Worm (Caenorhabditis elegans) whole organism, L1 larva: ENCODE data around the gene Y37D8A.16.

Source experiments
- Y116A8C.19 ChIP-seq: sonication (generic microtip); optimal IDR thresholded peaks from 2 replicates; lab custom pipeline; 2016; ENCODE audit warnings: missing compliant biosample characterization, missing genetic modification characterization, borderline replicate concordance
- aha-1 ChIP-seq: fragments of 150-350 bp; optimal IDR thresholded peaks from 2 replicates; lab custom pipeline; 2014; ENCODE audit warnings: missing biosample characterization, missing genetic modification characterization
- aly-2 ChIP-seq: fragments of 150-350 bp; optimal IDR thresholded peaks from 2 replicates; lab custom pipeline; 2014; ENCODE audit warnings: missing biosample characterization, missing genetic modification characterization
- blmp-1 ChIP-seq: fragments of 150-350 bp; optimal IDR thresholded peaks from 2 replicates; lab custom pipeline; 2014; ENCODE audit warnings: missing biosample characterization, missing genetic modification characterization
- ceh-8 ChIP-seq: fragments of 200-800 bp; sonication (Bioruptor generic); optimal IDR thresholded peaks from 2 replicates; lab custom pipeline; 2018; ENCODE audit warnings: mild to moderate bottlenecking, missing genetic modification characterization, moderate library complexity, missing compliant biosample characterization
- ceh-90 ChIP-seq: sonication (generic microtip); optimal IDR thresholded peaks from 2 replicates; lab custom pipeline; 2016; ENCODE audit warnings: missing genetic modification characterization, missing compliant biosample characterization
- efl-1 ChIP-seq, 4 experiments: fragments of 150-350 bp; optimal IDR thresholded peaks in 3 of 4; peaks in 1 of 4; 1 replicate in 1 of 4; 2 replicates in 3 of 4; lab custom pipeline; 2014; ENCODE audit warnings: missing biosample characterization in 2 of 4, missing genetic modification characterization in 2 of 4, missing genetic modification reagents in 2 of 4
- efl-3 ChIP-seq: fragments of 200-800 bp; sonication (Bioruptor generic); optimal IDR thresholded peaks from 2 replicates; lab custom pipeline; 2018; ENCODE audit warnings: mild to moderate bottlenecking, missing genetic modification characterization, missing compliant biosample characterization
- egl-27 ChIP-seq, 2 experiments: fragments of 150-350 bp in 1 of 2; sonication (generic microtip); optimal IDR thresholded peaks; 3 replicates each; lab custom pipeline; 2017 to 2018; ENCODE audit warnings: missing biosample characterization in 2 of 2, missing genetic modification characterization in 2 of 2, missing genetic modification reagents in 2 of 2
- elt-2 ChIP-seq: sonication (generic microtip); optimal IDR thresholded peaks from 2 replicates; lab custom pipeline; 2016; ENCODE audit warnings: missing genetic modification characterization, mild to moderate bottlenecking, inconsistent platforms, missing compliant biosample characterization, missing genetic modification reagents
- elt-3 ChIP-seq, 6 experiments: fragments of 150-350 bp in 1 of 6; sonication (generic microtip); optimal IDR thresholded peaks; 2 replicates each; lab custom pipeline; 2017 to 2018; ENCODE audit warnings: missing biosample characterization in 6 of 6, missing genetic modification characterization in 6 of 6, inconsistent platforms in 1 of 6
- fkh-4 ChIP-seq: sonication (generic microtip); optimal IDR thresholded peaks from 2 replicates; lab custom pipeline; 2016; ENCODE audit warnings: missing compliant biosample characterization, missing genetic modification characterization, borderline replicate concordance
- grh-1 ChIP-seq: fragments of 200-800 bp; sonication (Bioruptor generic); IDR thresholded peaks from 2 replicates; pipeline ENCODE4 v1.3.6; 2022; ENCODE audit warnings: missing genetic modification reagents, missing genetic modification characterization, missing compliant biosample characterization
- irx-1 ChIP-seq: sonication (generic microtip); optimal IDR thresholded peaks from 2 replicates; lab custom pipeline; 2016; ENCODE audit warnings: missing genetic modification characterization, missing compliant biosample characterization
- lin-13 ChIP-seq: fragments of 150-350 bp; optimal IDR thresholded peaks from 2 replicates; lab custom pipeline; 2014; ENCODE audit warnings: missing biosample characterization, missing genetic modification reagents, missing genetic modification characterization
- lin-15B ChIP-seq: fragments of 150-350 bp; sonication (generic microtip); optimal IDR thresholded peaks from 3 replicates; lab custom pipeline; 2014; ENCODE audit warnings: missing biosample characterization, missing genetic modification characterization
- lin-35 ChIP-seq, 2 experiments: fragments of 150-350 bp; optimal IDR thresholded peaks; 2 replicates each; lab custom pipeline; 2014; ENCODE audit warnings: missing biosample characterization in 2 of 2, missing genetic modification characterization in 2 of 2, missing genetic modification reagents in 2 of 2
- lsy-2 ChIP-seq, 2 experiments: fragments of 150-350 bp; optimal IDR thresholded peaks; 2 replicates each; lab custom pipeline; 2014; ENCODE audit warnings: missing biosample characterization in 2 of 2, missing genetic modification characterization in 2 of 2
- mab-9 ChIP-seq: fragments of 200-800 bp; sonication (Bioruptor generic); IDR thresholded peaks from 2 replicates; pipeline ENCODE4 v1.3.6; 2022; ENCODE audit warnings: missing genetic modification reagents, missing genetic modification characterization, missing compliant biosample characterization
- mdl-1 ChIP-seq, 2 experiments: fragments of 150-350 bp; optimal IDR thresholded peaks; 2 replicates each; lab custom pipeline; 2014 to 2017; ENCODE audit warnings: missing biosample characterization in 2 of 2, missing genetic modification characterization in 2 of 2, inconsistent platforms in 1 of 2
- nhr-20 ChIP-seq: sonication (generic microtip); optimal IDR thresholded peaks from 2 replicates; lab custom pipeline; 2016; ENCODE audit warnings: mild to moderate bottlenecking, missing genetic modification characterization, missing compliant biosample characterization
- nhr-84 ChIP-seq: sonication (generic microtip); optimal IDR thresholded peaks from 2 replicates; lab custom pipeline; 2017; ENCODE audit warnings: missing biosample characterization, missing genetic modification characterization
- nhr-85 ChIP-seq: sonication (generic microtip); peaks from one replicate; lab custom pipeline; 2016; ENCODE audit warnings: missing genetic modification characterization, inconsistent platforms, missing compliant biosample characterization
- nhr-90 ChIP-seq: sonication (generic microtip); optimal IDR thresholded peaks from 2 replicates; lab custom pipeline; 2016; ENCODE audit warnings: mild to moderate bottlenecking, missing genetic modification characterization, missing compliant biosample characterization; ENCODE audit not compliant: poor library complexity
- pag-3 ChIP-seq: sonication (generic microtip); optimal IDR thresholded peaks from 2 replicates; lab custom pipeline; 2017; ENCODE audit warnings: missing genetic modification characterization, mild to moderate bottlenecking, missing compliant biosample characterization, antibody characterized with exemption, borderline replicate concordance; ENCODE audit not compliant: insufficient read depth
- snu-23 ChIP-seq: sonication (generic microtip); optimal IDR thresholded peaks from 2 replicates; lab custom pipeline; 2016; ENCODE audit warnings: missing genetic modification characterization, missing compliant biosample characterization
- tlp-1 ChIP-seq: fragments of 150-350 bp; optimal IDR thresholded peaks from 2 replicates; lab custom pipeline; 2014; ENCODE audit warnings: missing biosample characterization, missing genetic modification characterization
- unc-30 ChIP-seq: sonication (generic microtip); optimal IDR thresholded peaks from 2 replicates; lab custom pipeline; 2017; ENCODE audit warnings: missing biosample characterization, missing genetic modification characterization
- unc-62 ChIP-seq: fragments of 150-350 bp; optimal IDR thresholded peaks from 2 replicates; lab custom pipeline; 2014; ENCODE audit warnings: missing biosample characterization, missing genetic modification reagents, missing genetic modification characterization
- unc-86 ChIP-seq: sonication (generic microtip); optimal IDR thresholded peaks from 2 replicates; lab custom pipeline; 2016; ENCODE audit warnings: missing genetic modification characterization, missing compliant biosample characterization
- zip-4 ChIP-seq: fragments of 200-800 bp; sonication (Bioruptor generic); optimal IDR thresholded peaks from 2 replicates; lab custom pipeline; 2018; ENCODE audit warnings: mild to moderate bottlenecking, missing genetic modification characterization, moderate library complexity, missing compliant biosample characterization

Y37D8A.16 gene

ce11 chrIII:12918575-12918974 lies at the start of gene Y37D8A.16:
Y37D8A.16 (minus strand) TSS chrIII:12918675.
- TF ChIP-seq blmp-1 (tag; lab: Kevin White, UChicago) (no peak), pag-3 (no peak), nhr-85 (tag; lab: Kevin White, UChicago) (no peak), Y116A8C.19 (tag; lab: Kevin White, UChicago) (no peak), elt-2 (tag; lab: Kevin White, UChicago) (no peak), efl-1 (optimal IDR thresholded peaks at IDR 0.05; lab: Kevin White, UChicago) (no peak), efl-1 (GFP tag; optimal IDR thresholded peaks at IDR 0.05 in 1 of 2; lab: Kevin White, UChicago) (peak in 1 of 2 experiments; percentile 61)

- no peak for TF ChIP-seq irx-1 (tag; lab: Kevin White, UChicago)
- TF ChIP-seq tlp-1 (tag; lab: Kevin White, UChicago): no peak
- TF ChIP-seq aly-2 (tag; lab: Kevin White, UChicago): no peak
- TF ChIP-seq pag-3: no peak
- no peak for TF ChIP-seq mdl-1 (tag; optimal IDR thresholded peaks at IDR 0.05; lab: Kevin White, UChicago)
- TF ChIP-seq unc-86: no peak
- TF ChIP-seq zip-4: no peak
- TF ChIP-seq elt-2 (tag; lab: Kevin White, UChicago): peak; percentile 52
- TF ChIP-seq aha-1 (tag; lab: Kevin White, UChicago): no peak
- peak in 1 of 2 experiments; percentile 46 for TF ChIP-seq lsy-2 (tag; optimal IDR thresholded peaks at IDR 0.05; lab: Kevin White, UChicago)
- peak; percentile 1 for TF ChIP-seq snu-23 (GFP tag; lab: Kevin White, UChicago)
- no peak for TF ChIP-seq grh-1 (GFP tag; lab: Robert Waterston, UW)
- TF ChIP-seq unc-30: no peak
- TF ChIP-seq nhr-84: no peak
- TF ChIP-seq efl-1 (optimal IDR thresholded peaks at IDR 0.05; lab: Kevin White, UChicago): no peak
- peak in 1 of 2 experiments; percentile 51 for TF ChIP-seq efl-1 (GFP tag; optimal IDR thresholded peaks at IDR 0.05 in 1 of 2; lab: Kevin White, UChicago)
- TF ChIP-seq mab-9 (GFP tag; lab: Robert Waterston, UW): no peak
- TF ChIP-seq blmp-1 (tag; lab: Kevin White, UChicago): no peak
- no peak for TF ChIP-seq ceh-8
- TF ChIP-seq efl-3 (GFP tag; lab: Kevin White, UChicago): no peak
- no peak for TF ChIP-seq lin-15B
Observed at ce11 chrIII:12967437-12968043, 49.1 kb upstream of the Y37D8A.16 start.

- TF ChIP-seq ceh-90 (tag; lab: Kevin White, UChicago): no peak
- TF ChIP-seq unc-62: no peak
- no peak for TF ChIP-seq nhr-20
- no peak for TF ChIP-seq lin-13 (GFP tag; lab: Kevin White, UChicago)
- TF ChIP-seq, all 84 proteins: peak for 0
Observed at ce11 chrIII:12966895-12967294, 48.4 kb upstream of the Y37D8A.16 start, which contains the start of gene ttm-1. ttm-1 (minus strand) TSS chrIII:12966995.

DNA sequence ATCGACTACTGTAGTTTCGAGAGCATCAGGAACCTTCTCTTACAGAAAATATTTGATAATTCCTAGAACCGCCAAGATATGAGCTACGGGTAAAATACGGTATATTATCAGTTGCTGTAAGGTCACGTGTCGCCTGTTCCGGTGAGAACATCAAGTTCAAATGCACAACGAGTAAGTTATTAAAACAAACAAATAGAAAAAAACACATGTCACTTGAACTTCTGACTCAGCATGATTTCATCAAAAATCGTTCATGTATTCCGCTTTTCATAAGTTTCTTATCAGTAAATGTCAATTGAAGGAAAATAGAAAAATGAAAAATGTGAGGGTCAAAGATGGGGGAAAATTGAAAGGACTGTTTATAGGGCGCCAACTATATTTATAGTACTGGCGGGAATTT lies 42.2 kb upstream of the Y37D8A.16 start:
- no peak for TF ChIP-seq lsy-2 (tag; optimal IDR thresholded peaks at IDR 0.05; lab: Kevin White, UChicago)
- TF ChIP-seq egl-27 (tag; optimal IDR thresholded peaks at IDR 0.05; lab: Kevin White, UChicago): no peak
- peak; percentile 53 for TF ChIP-seq elt-2 (tag; lab: Kevin White, UChicago)

DNA sequence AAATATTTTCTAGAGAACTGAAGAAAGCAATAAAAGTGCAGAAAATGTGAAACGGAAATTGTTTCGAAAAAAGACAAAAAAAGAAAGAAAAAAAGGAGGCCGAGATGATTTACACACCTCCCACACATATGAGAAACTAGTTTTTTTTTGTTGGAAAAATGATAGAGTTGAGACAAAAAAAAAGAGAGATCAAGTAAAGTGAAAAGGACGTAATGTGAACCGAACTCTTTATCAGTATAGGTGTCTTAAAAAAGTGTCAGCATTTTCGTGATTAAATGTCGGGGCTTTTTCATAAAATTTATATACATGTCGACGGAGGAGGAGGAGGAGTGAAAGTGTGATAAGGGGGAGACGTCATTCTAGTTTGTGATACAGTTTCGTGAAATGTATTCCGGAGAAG lies 40.8 kb upstream of the Y37D8A.16 start:
- TF ChIP-seq lin-35 (GFP tag; optimal IDR thresholded peaks at IDR 0.05; lab: Kevin White, UChicago) (peak in 1 of 2 experiments; percentile 0), nhr-85 (tag; lab: Kevin White, UChicago) (peak; percentile 18), efl-1 (optimal IDR thresholded peaks at IDR 0.05; lab: Kevin White, UChicago) (no peak), efl-1 (GFP tag; optimal IDR thresholded peaks at IDR 0.05 in 1 of 2; lab: Kevin White, UChicago) (peak in 1 of 2 experiments; percentile 77), elt-3 (tag; optimal IDR thresholded peaks at IDR 0.05; lab: Kevin White, UChicago) (peak in 1 of 6 experiments; percentile 2), elt-2 (tag; lab: Kevin White, UChicago) (peak; percentile 63), nhr-90 (tag; lab: Kevin White, UChicago) (peak; percentile 9), fkh-4 (tag; lab: Kevin White, UChicago) (no peak), blmp-1 (tag; lab: Kevin White, UChicago) (peak; percentile 21), efl-3 (GFP tag; lab: Kevin White, UChicago) (no peak)
